Fruit fly (Drosophila melanogaster) whole organism, embryonic: ENCODE measurements around the gene Spn28Dc.

Source experiments
- Abd-B ChIP-seq: fragments of 200-800 bp; sonication (Bioruptor generic); optimal IDR thresholded peaks from 2 replicates; lab custom pipeline; 2018; ENCODE audit warnings: missing biosample characterization, mild to moderate bottlenecking, missing genetic modification characterization, moderate library complexity
- Asciz ChIP-seq: fragments of 200-800 bp; sonication (Bioruptor generic); optimal IDR thresholded peaks from 2 replicates; lab custom pipeline; 2017; ENCODE audit warnings: missing biosample characterization, mild to moderate bottlenecking, missing genetic modification characterization, missing genetic modification reagents
- B-H2 ChIP-seq: fragments of 200-800 bp; sonication (Bioruptor generic); optimal IDR thresholded peaks from 2 replicates; lab custom pipeline; 2018; ENCODE audit warnings: missing biosample characterization, mild to moderate bottlenecking, missing genetic modification characterization
- BEAF-32 ChIP-seq: fragments of 200-800 bp; sonication (Bioruptor generic); optimal IDR thresholded peaks from 3 replicates; lab custom pipeline; 2017; ENCODE audit warnings: missing biosample characterization, missing genetic modification characterization, mild to moderate bottlenecking, moderate library complexity, missing genetic modification reagents
- Bdp1 ChIP-seq: fragments of 200-800 bp; sonication (Bioruptor generic); optimal IDR thresholded peaks from 3 replicates; lab custom pipeline; 2016; ENCODE audit warnings: missing biosample characterization, missing genetic modification characterization
- Blimp-1 ChIP-seq: fragments of 200-800 bp; sonication (Bioruptor generic); optimal IDR thresholded peaks from 3 replicates; lab custom pipeline; 2018; ENCODE audit warnings: missing biosample characterization, missing genetic modification characterization, mild to moderate bottlenecking, moderate library complexity, missing genetic modification reagents
- CG10267 ChIP-seq: fragments of 200-800 bp; sonication (Bioruptor generic); optimal IDR thresholded peaks from 2 replicates; lab custom pipeline; 2018; ENCODE audit warnings: missing biosample characterization, mild to moderate bottlenecking, missing genetic modification characterization, moderate library complexity
- CG11456 ChIP-seq: fragments of 200-800 bp; sonication (Bioruptor generic); IDR thresholded peaks from 3 replicates; pipeline ENCODE4 v1.3.6; 2022; ENCODE audit warnings: missing biosample characterization, missing genetic modification characterization
- CG12769 ChIP-seq: fragments of 200-800 bp; sonication (Bioruptor generic); optimal IDR thresholded peaks from 2 replicates; lab custom pipeline; 2019; ENCODE audit warnings: missing biosample characterization, mild to moderate bottlenecking, missing genetic modification characterization, moderate library complexity
- CG15269 ChIP-seq: fragments of 200-800 bp; sonication (Bioruptor generic); optimal IDR thresholded peaks from 2 replicates; lab custom pipeline; 2018; ENCODE audit warnings: missing biosample characterization, mild to moderate bottlenecking, missing genetic modification characterization, moderate library complexity
- CG17361 ChIP-seq: fragments of 200-800 bp; sonication (Bioruptor generic); IDR thresholded peaks from 3 replicates; pipeline ENCODE4 v1.3.6; 2022; ENCODE audit warnings: missing biosample characterization, missing genetic modification characterization
- CG17829 ChIP-seq: fragments of 200-800 bp; optimal IDR thresholded peaks from 2 replicates; lab custom pipeline; 2019; ENCODE audit warnings: missing biosample characterization, mild to moderate bottlenecking, missing genetic modification characterization, moderate library complexity
- CG18262 ChIP-seq: fragments of 200-800 bp; optimal IDR thresholded peaks from 3 replicates; lab custom pipeline; 2019; ENCODE audit warnings: missing biosample characterization, mild to moderate bottlenecking, missing genetic modification characterization, moderate library complexity
- CG18764 ChIP-seq: fragments of 200-800 bp; sonication (Bioruptor generic); optimal IDR thresholded peaks from 3 replicates; lab custom pipeline; 2016; ENCODE audit warnings: missing biosample characterization, missing genetic modification characterization
- CG2712 ChIP-seq: fragments of 200-800 bp; optimal IDR thresholded peaks from 3 replicates; lab custom pipeline; 2019; ENCODE audit warnings: missing biosample characterization, mild to moderate bottlenecking, missing genetic modification characterization, moderate library complexity
- CG31441 ChIP-seq: fragments of 200-800 bp; sonication (Bioruptor generic); IDR thresholded peaks from 2 replicates; pipeline ENCODE4 v1.3.6; 2022; ENCODE audit warnings: missing biosample characterization, missing genetic modification characterization
- CG32767 ChIP-seq: fragments of 200-800 bp; sonication (Bioruptor generic); IDR thresholded peaks from 2 replicates; pipeline ENCODE4 v1.3.6; 2022; ENCODE audit warnings: missing biosample characterization, missing genetic modification characterization
- CG6175 ChIP-seq: fragments of 200-800 bp; sonication (Bioruptor generic); IDR thresholded peaks from 3 replicates; pipeline ENCODE4 v1.3.6; 2022; ENCODE audit warnings: missing biosample characterization, missing genetic modification characterization
- CG7839 ChIP-seq: fragments of 200-800 bp; sonication (Bioruptor generic); optimal IDR thresholded peaks from 3 replicates; lab custom pipeline; 2018; ENCODE audit warnings: missing biosample characterization, mild to moderate bottlenecking, missing genetic modification characterization, moderate library complexity
- Drgx ChIP-seq: fragments of 200-800 bp; sonication (Bioruptor generic); IDR thresholded peaks from 2 replicates; pipeline ENCODE4 v1.3.6; 2022; ENCODE audit warnings: missing biosample characterization, missing genetic modification characterization
- E2f1 ChIP-seq: fragments of 200-800 bp; sonication (Bioruptor generic); IDR thresholded peaks from 2 replicates; pipeline ENCODE4 v1.3.6; 2022; ENCODE audit warnings: missing biosample characterization, missing genetic modification characterization
- Ets65A ChIP-seq: fragments of 200-800 bp; sonication (Bioruptor generic); peaks from one replicate; lab custom pipeline; 2016; ENCODE audit warnings: missing biosample characterization, missing genetic modification characterization
- Fer1 ChIP-seq: fragments of 200-800 bp; sonication (Bioruptor generic); optimal IDR thresholded peaks from 2 replicates; lab custom pipeline; 2017; ENCODE audit warnings: missing biosample characterization, mild to moderate bottlenecking, missing genetic modification characterization
- Gsc ChIP-seq: fragments of 200-800 bp; sonication (Bioruptor generic); IDR thresholded peaks from 2 replicates; pipeline ENCODE4 v1.3.6; 2022; ENCODE audit warnings: missing biosample characterization, missing genetic modification characterization
- Lpt ChIP-seq: fragments of >200 bp; optimal IDR thresholded peaks from 2 replicates; lab custom pipeline; 2018; ENCODE audit warnings: missing biosample characterization, missing genetic modification characterization
- Meics ChIP-seq: fragments of 200-800 bp; sonication (Bioruptor generic); optimal IDR thresholded peaks from 2 replicates; lab custom pipeline; 2017; ENCODE audit warnings: missing biosample characterization, mild to moderate bottlenecking, missing genetic modification characterization
- Sin3A ChIP-seq: fragments of >200 bp; optimal IDR thresholded peaks from 2 replicates; lab custom pipeline; 2018
- Six4 ChIP-seq: fragments of 200-800 bp; sonication (Bioruptor generic); optimal IDR thresholded peaks from 2 replicates; lab custom pipeline; 2016; ENCODE audit warnings: missing biosample characterization, missing genetic modification characterization
- Sox100B ChIP-seq: fragments of 200-800 bp; sonication (Bioruptor generic); optimal IDR thresholded peaks from 3 replicates; lab custom pipeline; 2018; ENCODE audit warnings: missing biosample characterization, mild to moderate bottlenecking, missing genetic modification characterization
- Sox102F ChIP-seq: fragments of 200-800 bp; sonication (Bioruptor generic); optimal IDR thresholded peaks from 2 replicates; lab custom pipeline; 2018; ENCODE audit warnings: missing biosample characterization, mild to moderate bottlenecking, missing genetic modification characterization, moderate library complexity
- Xrp1 ChIP-seq: fragments of 200-800 bp; sonication (Bioruptor generic); IDR thresholded peaks from 2 replicates; pipeline ENCODE4 v1.3.6; 2022; ENCODE audit warnings: missing biosample characterization, missing genetic modification characterization
- dmrt99B ChIP-seq: fragments of 200-800 bp; sonication (Bioruptor generic); optimal IDR thresholded peaks from 2 replicates; lab custom pipeline; 2018; ENCODE audit warnings: missing biosample characterization, mild to moderate bottlenecking, missing genetic modification characterization, moderate library complexity
- esg ChIP-seq: fragments of 200-800 bp; sonication (Bioruptor generic); conservative IDR thresholded peaks from 2 replicates; pipeline ENCODE4 v1.3.6; 2022; ENCODE audit warnings: missing biosample characterization, missing genetic modification characterization
- fd96Cb ChIP-seq: fragments of 200-800 bp; sonication (Bioruptor generic); optimal IDR thresholded peaks from 2 replicates; lab custom pipeline; 2018; ENCODE audit warnings: missing biosample characterization, mild to moderate bottlenecking, missing genetic modification characterization, moderate library complexity
- fu2 ChIP-seq: fragments of 200-800 bp; sonication (Bioruptor generic); optimal IDR thresholded peaks from 2 replicates; lab custom pipeline; 2016; ENCODE audit warnings: missing biosample characterization, missing genetic modification characterization
- grau ChIP-seq: fragments of 200-800 bp; optimal IDR thresholded peaks from 3 replicates; lab custom pipeline; 2019; ENCODE audit warnings: missing biosample characterization, mild to moderate bottlenecking, missing genetic modification characterization, moderate library complexity
- hkb ChIP-seq, 2 experiments: fragments of 200-800 bp in 1 of 2; fragments of >200 bp in 1 of 2; sonication (Bioruptor generic) in 1 of 2; IDR thresholded peaks in 1 of 2; optimal IDR thresholded peaks in 1 of 2; 2 replicates each; pipeline versions ENCODE4 v1.3.6 to Lab custom; 2017 to 2022; ENCODE audit warnings: missing biosample characterization in 1 of 2, missing genetic modification characterization in 1 of 2
- lab ChIP-seq: fragments of 200-800 bp; sonication (Bioruptor generic); optimal IDR thresholded peaks from 3 replicates; lab custom pipeline; 2017; ENCODE audit warnings: missing biosample characterization, missing genetic modification characterization, mild to moderate bottlenecking, moderate library complexity, missing genetic modification reagents
- nmo ChIP-seq: fragments of 200-800 bp; sonication (Bioruptor generic); optimal IDR thresholded peaks from 2 replicates; lab custom pipeline; 2018; ENCODE audit warnings: missing biosample characterization, mild to moderate bottlenecking, missing genetic modification characterization, moderate library complexity
- onecut ChIP-seq: fragments of 200-800 bp; sonication (Bioruptor generic); IDR thresholded peaks from 2 replicates; pipeline ENCODE4 v1.3.6; 2022; ENCODE audit warnings: missing biosample characterization, missing genetic modification characterization
- p53 ChIP-seq: fragments of 200-800 bp; sonication (Bioruptor generic); optimal IDR thresholded peaks from 2 replicates; lab custom pipeline; 2016; ENCODE audit warnings: missing biosample characterization, missing genetic modification characterization
- phol ChIP-seq: fragments of 200-800 bp; sonication (Bioruptor generic); optimal IDR thresholded peaks from 3 replicates; lab custom pipeline; 2018; ENCODE audit warnings: missing biosample characterization, mild to moderate bottlenecking, missing genetic modification characterization, moderate library complexity
- prd ChIP-seq, 3 experiments: fragments of >200 bp in 2 of 3; fragments of 200-800 bp in 1 of 3; sonication (Bioruptor generic) in 1 of 3; optimal IDR thresholded peaks in 2 of 3; IDR thresholded peaks in 1 of 3; 2 replicates in 2 of 3; 3 replicates in 1 of 3; pipeline versions ENCODE4 v1.3.6 to Lab custom; 2017 to 2022; ENCODE audit warnings: missing biosample characterization in 1 of 3, missing genetic modification characterization in 1 of 3
- ro ChIP-seq: fragments of 200-800 bp; sonication (Bioruptor generic); IDR thresholded peaks from 2 replicates; pipeline ENCODE4 v1.3.6; 2022; ENCODE audit warnings: missing biosample characterization, missing genetic modification characterization
- row ChIP-seq: fragments of 200-800 bp; sonication (Bioruptor generic); IDR thresholded peaks from 3 replicates; pipeline ENCODE4 v1.3.6; 2022; ENCODE audit warnings: missing biosample characterization, missing genetic modification characterization
- stc ChIP-seq: fragments of 200-800 bp; sonication (Bioruptor generic); IDR thresholded peaks from 2 replicates; pipeline ENCODE4 v1.3.6; 2022; ENCODE audit warnings: missing biosample characterization, missing genetic modification characterization
- tin ChIP-seq: fragments of 200-800 bp; sonication (Bioruptor generic); optimal IDR thresholded peaks from 3 replicates; lab custom pipeline; 2016; ENCODE audit warnings: missing biosample characterization, missing genetic modification characterization
- unpg ChIP-seq: fragments of 200-800 bp; sonication (Bioruptor generic); optimal IDR thresholded peaks from 3 replicates; lab custom pipeline; 2018; ENCODE audit warnings: missing biosample characterization, mild to moderate bottlenecking, missing genetic modification characterization, moderate library complexity

Gene Spn28Dc

dm6 chr2L:7997290-7998079 is 9.5 kb downstream of the Spn28Dc start:
- peak; percentile 60; the same call in 2 of the 3 replicates for TF ChIP-seq CG17361 (GFP tag; lab: Robert Waterston, UW)
- peak; percentile 60 for TF ChIP-seq dmrt99B
- TF ChIP-seq BEAF-32 (GFP tag; lab: Kevin White, UChicago), result no peak
- TF ChIP-seq nmo, result peak; percentile 43
- TF ChIP-seq Gsc (GFP tag; lab: Robert Waterston, UW), result no peak
- no peak for TF ChIP-seq Meics (GFP tag; lab: Kevin White, UChicago)
- peak; percentile 36 for TF ChIP-seq Asciz (GFP tag; lab: Kevin White, UChicago)
- no peak for TF ChIP-seq CG12769
- peak; percentile 60 for TF ChIP-seq Sox102F
- peak; percentile 24 for TF ChIP-seq CG18764 (GFP tag; lab: Kevin White, UChicago)
- peak; percentile 31 for TF ChIP-seq grau (tag; lab: Kevin White, UChicago)
- no peak for TF ChIP-seq hkb (optimal IDR thresholded peaks at IDR 0.05; lab: Kevin White, UChicago)
- 0 out of 2 replicates have a peak, but pooled peaks have one; percentile 39 for TF ChIP-seq hkb (GFP tag; IDR thresholded peaks at IDR 0.05; lab: Robert Waterston, UW)
- no peak for TF ChIP-seq CG15269
- peak; percentile 59; the same call in 1 of the 2 replicates for TF ChIP-seq Xrp1 (GFP tag; lab: Robert Waterston, UW)
- no peak for TF ChIP-seq fu2 (GFP tag; lab: Kevin White, UChicago)
- peak; percentile 1 for TF ChIP-seq tin (GFP tag; lab: Kevin White, UChicago)
- TF ChIP-seq lab (GFP tag; lab: Kevin White, UChicago), result peak; percentile 38
- no peak for TF ChIP-seq CG32767 (GFP tag; lab: Robert Waterston, UW)
- TF ChIP-seq Sox100B, result peak; percentile 25
- TF ChIP-seq CG2712, result peak; percentile 59
- TF ChIP-seq Fer1 (GFP tag; lab: Kevin White, UChicago), result peak; percentile 32
- TF ChIP-seq Sin3A (lab: Kevin White, UChicago), result no peak
- no peak for TF ChIP-seq ro (GFP tag; lab: Robert Waterston, UW)
- no peak for TF ChIP-seq Bdp1 (GFP tag; lab: Kevin White, UChicago)
- 0 out of 3 replicates have a peak, but pooled peaks have one; percentile 15 for TF ChIP-seq row (GFP tag; lab: Robert Waterston, UW)
- TF ChIP-seq CG7839 (tag; lab: Kevin White, UChicago), result peak; percentile 27
- peak; percentile 57 for TF ChIP-seq phol (tag; lab: Kevin White, UChicago)
- TF ChIP-seq esg (GFP tag; lab: Robert Waterston, UW), result 0 out of 2 replicates have a peak, but pooled peaks have one; percentile 10
- no peak for TF ChIP-seq CG11456
- 0 out of 2 replicates have a peak, but pooled peaks have one; percentile 40 for TF ChIP-seq Drgx (GFP tag; lab: Robert Waterston, UW)
- TF ChIP-seq CG6175, result no peak
- no peak for TF ChIP-seq B-H2 (GFP tag; lab: Kevin White, UChicago)
- peak; percentile 21 for TF ChIP-seq Abd-B (GFP tag; lab: Kevin White, UChicago)
- TF ChIP-seq unpg (GFP tag; lab: Kevin White, UChicago), result peak; percentile 24
- peak; percentile 15 for TF ChIP-seq Six4 (GFP tag; lab: Kevin White, UChicago)
- 0 out of 2 replicates have a peak, but pooled peaks have one; percentile 7 for TF ChIP-seq onecut (GFP tag; lab: Robert Waterston, UW)
- TF ChIP-seq fd96Cb (tag; lab: Kevin White, UChicago), result peak; percentile 38
- no peak for TF ChIP-seq prd (optimal IDR thresholded peaks at IDR 0.05; lab: Kevin White, UChicago)
- TF ChIP-seq prd (GFP tag; IDR thresholded peaks at IDR 0.05; lab: Robert Waterston, UW), result peak; percentile 45; the same call in 1 of the 3 replicates
- no peak for TF ChIP-seq Lpt (GFP tag; lab: Kevin White, UChicago)
- TF ChIP-seq CG17829 (tag; lab: Kevin White, UChicago), result peak; percentile 47
- peak; percentile 44 for TF ChIP-seq Blimp-1 (GFP tag; lab: Kevin White, UChicago)
- TF ChIP-seq CG18262 (tag; lab: Kevin White, UChicago), result peak; percentile 63
- peak; percentile 55 for TF ChIP-seq CG31441 (GFP tag; lab: Robert Waterston, UW)
- TF ChIP-seq p53 (GFP tag; lab: Kevin White, UChicago), result no peak
- peak; percentile 33 for TF ChIP-seq Ets65A (GFP tag; lab: Kevin White, UChicago)
- peak; percentile 35 for TF ChIP-seq CG10267 (tag; lab: Kevin White, UChicago)
- TF ChIP-seq E2f1 (GFP tag; lab: Robert Waterston, UW), result 0 out of 2 replicates have a peak, but pooled peaks have one; percentile 10
- TF ChIP-seq stc (GFP tag; lab: Robert Waterston, UW), result 0 out of 2 replicates have a peak, but pooled peaks have one; percentile 33
